Worm (Caenorhabditis elegans): ENCODE results near the gene F11A5.15.

- TF ChIP-seq nhr-76 (tag; optimal IDR thresholded peaks at IDR 0.05) (no peak), tbx-8 (GFP tag; optimal IDR thresholded peaks at IDR 0.05) (no peak)
Observed at ce11 chrV:16259684-16260083, 41.3 kb upstream of the F11A5.15 start, which contains the start of gene nhr-127.
